Fruit fly (Drosophila melanogaster): ENCODE measurements around the gene CG31710.

- TF ChIP-seq Dfd (GFP tag; optimal IDR thresholded peaks at IDR 0.05) (no peak), psq (GFP tag; optimal IDR thresholded peaks at IDR 0.05) (no peak), Abd-B (GFP tag; optimal IDR thresholded peaks at IDR 0.05) (no peak), HLH106 (tag; optimal IDR thresholded peaks at IDR 0.05) (no peak), usp (GFP tag; optimal IDR thresholded peaks at IDR 0.05) (no peak), Hr78 (GFP tag; optimal IDR thresholded peaks at IDR 0.05) (no peak), Dif (GFP tag; optimal IDR thresholded peaks at IDR 0.05; ENCODE audit: partially characterized antibody) (no peak), dl (GFP tag; optimal IDR thresholded peaks at IDR 0.05; ENCODE audit: insufficient read depth in 1 of 2, partially characterized antibody in 2 of 2) (no peak), br (GFP tag; optimal IDR thresholded peaks at IDR 0.05) (no peak), Myc (optimal IDR thresholded peaks at IDR 0.05) (no peak), Jra (GFP tag; optimal IDR thresholded peaks at IDR 0.05) (no peak)
Measured at dm6 chr2L:9729618-9730284, 24.0 kb upstream of the CG31710 start, which contains the start of gene CG13116.

All from whole organism, wandering third instar larva.